Worm (Caenorhabditis elegans) whole organism, L4 larva: ENCODE results near the gene C39B10.1.

Experiments
- R02D3.7 ChIP-seq: fragments of 150-350 bp; sonication (generic microtip); optimal IDR thresholded peaks from 3 replicates; lab custom pipeline; 2014; ENCODE audit warnings: missing biosample characterization, missing genetic modification characterization
- Y105C5A.15 ChIP-seq: fragments of 200-800 bp; sonication (Bioruptor generic); IDR thresholded peaks from 2 replicates; pipeline ENCODE4 v1.3.6; 2022; ENCODE audit warnings: missing genetic modification characterization, missing compliant biosample characterization
- ZK337.2 ChIP-seq: fragments of 200-800 bp; sonication (Bioruptor generic); IDR thresholded peaks from 2 replicates; pipeline ENCODE4 v1.3.6; 2022; ENCODE audit warnings: missing genetic modification reagents, missing genetic modification characterization, missing compliant biosample characterization
- aha-1 ChIP-seq: fragments of 150-350 bp; peaks from one replicate; lab custom pipeline; 2014; ENCODE audit warnings: missing biosample characterization, missing genetic modification characterization
- ama-1 ChIP-seq: fragments of 150-350 bp; optimal IDR thresholded peaks from 2 replicates; lab custom pipeline; 2014; ENCODE audit warnings: inconsistent platforms, mixed read lengths
- ceh-32 ChIP-seq: sonication (generic microtip); optimal IDR thresholded peaks from 2 replicates; lab custom pipeline; 2016; ENCODE audit warnings: mild to moderate bottlenecking, missing genetic modification characterization, missing compliant biosample characterization; ENCODE audit not compliant: poor library complexity
- cey-2 ChIP-seq: sonication (generic microtip); optimal IDR thresholded peaks from 3 replicates; lab custom pipeline; 2017; ENCODE audit warnings: missing genetic modification characterization, mild to moderate bottlenecking, missing compliant biosample characterization, antibody characterized with exemption, borderline replicate concordance; ENCODE audit not compliant: insufficient read depth
- daf-19 ChIP-seq: fragments of 200-800 bp; sonication (Bioruptor generic); conservative IDR thresholded peaks from 2 replicates; pipeline ENCODE4 v1.3.6; 2022; ENCODE audit warnings: missing genetic modification characterization, missing compliant biosample characterization
- dve-1 ChIP-seq: sonication (generic microtip); optimal IDR thresholded peaks from 2 replicates; lab custom pipeline; 2017; ENCODE audit warnings: antibody characterized with exemption, mild to moderate bottlenecking, missing genetic modification characterization, missing compliant biosample characterization; ENCODE audit not compliant: insufficient read depth
- fkh-10 ChIP-seq: fragments of 150-350 bp; optimal IDR thresholded peaks from 2 replicates; lab custom pipeline; 2014; ENCODE audit warnings: missing biosample characterization, missing genetic modification reagents, missing genetic modification characterization
- hif-1 ChIP-seq, 2 experiments: sonication (generic microtip); optimal IDR thresholded peaks; 2 replicates each; lab custom pipeline; 2016 to 2017; ENCODE audit warnings: missing compliant biosample characterization in 2 of 2, missing genetic modification characterization in 2 of 2, missing genetic modification reagents in 2 of 2, missing genotype in 2 of 2, mild to moderate bottlenecking in 1 of 2
- lim-7 ChIP-seq: fragments of 200-800 bp; sonication (Bioruptor generic); IDR thresholded peaks from 2 replicates; pipeline ENCODE4 v1.3.6; 2022; ENCODE audit warnings: missing genetic modification characterization, missing compliant biosample characterization
- lin-15B ChIP-seq: fragments of 150-350 bp; sonication (generic microtip); optimal IDR thresholded peaks from 3 replicates; lab custom pipeline; 2014; ENCODE audit warnings: missing biosample characterization, missing genetic modification characterization
- lin-38 ChIP-seq: fragments of 200-800 bp; sonication (Bioruptor generic); IDR thresholded peaks from 2 replicates; pipeline ENCODE4 v1.3.6; 2022; ENCODE audit warnings: missing genetic modification reagents, missing genetic modification characterization, missing compliant biosample characterization
- lin-39 ChIP-seq: fragments of 150-350 bp; optimal IDR thresholded peaks from 2 replicates; lab custom pipeline; 2014; ENCODE audit warnings: missing biosample characterization, missing genetic modification reagents, missing genetic modification characterization
- lsy-2 ChIP-seq, 2 experiments: fragments of 150-350 bp in 1 of 2; sonication (generic microtip) in 1 of 2; optimal IDR thresholded peaks; 2 replicates each; lab custom pipeline; 2014 to 2017; ENCODE audit warnings: missing biosample characterization in 2 of 2, missing genetic modification characterization in 2 of 2
- madf-9 ChIP-seq: fragments of 200-800 bp; sonication (Bioruptor generic); conservative IDR thresholded peaks from 2 replicates; pipeline ENCODE4 v1.3.6; 2022; ENCODE audit warnings: missing genetic modification reagents, missing genetic modification characterization, missing compliant biosample characterization
- mxl-2 ChIP-seq: fragments of 200-800 bp; sonication (Bioruptor generic); conservative IDR thresholded peaks from 2 replicates; pipeline ENCODE4 v1.3.6; 2022; ENCODE audit warnings: missing genetic modification reagents, missing genetic modification characterization, missing compliant biosample characterization
- nhr-10 ChIP-seq: fragments of 150-350 bp; optimal IDR thresholded peaks from 2 replicates; lab custom pipeline; 2014; ENCODE audit warnings: missing biosample characterization, missing genetic modification characterization
- nhr-102 ChIP-seq: sonication (generic microtip); optimal IDR thresholded peaks from 2 replicates; lab custom pipeline; 2016; ENCODE audit warnings: mild to moderate bottlenecking, missing genetic modification characterization, moderate library complexity, missing compliant biosample characterization
- nhr-28 ChIP-seq: fragments of 150-350 bp; optimal IDR thresholded peaks from 2 replicates; lab custom pipeline; 2014; ENCODE audit warnings: missing biosample characterization, missing genetic modification characterization
- nhr-41 ChIP-seq: fragments of 200-800 bp; sonication (Bioruptor generic); IDR thresholded peaks from 2 replicates; pipeline ENCODE4 v1.3.6; 2022; ENCODE audit warnings: missing genetic modification reagents, missing genetic modification characterization, missing compliant biosample characterization
- nhr-48 ChIP-seq: sonication (generic microtip); optimal IDR thresholded peaks from 2 replicates; lab custom pipeline; 2016; ENCODE audit warnings: mild to moderate bottlenecking, missing genetic modification characterization, missing compliant biosample characterization
- nhr-6 ChIP-seq: fragments of 150-350 bp; optimal IDR thresholded peaks from 2 replicates; lab custom pipeline; 2014; ENCODE audit warnings: missing biosample characterization, missing genetic modification characterization
- pqm-1 ChIP-seq: sonication (generic microtip); optimal IDR thresholded peaks from 2 replicates; lab custom pipeline; 2017; ENCODE audit warnings: missing biosample characterization, missing genetic modification characterization
- rbr-2 ChIP-seq: sonication (generic microtip); optimal IDR thresholded peaks from 2 replicates; lab custom pipeline; 2016; ENCODE audit warnings: missing genotype, missing genetic modification characterization, missing compliant biosample characterization
- snpc-4 ChIP-seq: fragments of 150-350 bp; optimal IDR thresholded peaks from 2 replicates; lab custom pipeline; 2014; ENCODE audit warnings: missing biosample characterization, missing genetic modification characterization
- tag-97 ChIP-seq: fragments of 200-800 bp; sonication (Bioruptor generic); IDR thresholded peaks from 2 replicates; pipeline ENCODE4 v1.3.6; 2022; ENCODE audit warnings: missing genetic modification characterization, missing compliant biosample characterization
- tra-1 ChIP-seq: fragments of 200-800 bp; sonication (Bioruptor generic); IDR thresholded peaks from 2 replicates; pipeline ENCODE4 v1.3.6; 2022; ENCODE audit warnings: missing genetic modification reagents, missing genetic modification characterization, missing compliant biosample characterization
- unc-62 ChIP-seq, 3 experiments: fragments of 150-350 bp in 1 of 3; sonication (generic microtip); optimal IDR thresholded peaks in 2 of 3; peaks in 1 of 3; 1 replicate in 1 of 3; 2 replicates in 2 of 3; lab custom pipeline; 2014 to 2017; ENCODE audit warnings: missing biosample characterization in 3 of 3, missing genetic modification characterization in 3 of 3, missing genetic modification reagents in 3 of 3, missing genotype in 1 of 3
- ztf-7 ChIP-seq: fragments of 150-350 bp; optimal IDR thresholded peaks from 2 replicates; lab custom pipeline; 2014; ENCODE audit warnings: missing biosample characterization, missing genetic modification characterization

The C39B10.1 gene

DNA sequence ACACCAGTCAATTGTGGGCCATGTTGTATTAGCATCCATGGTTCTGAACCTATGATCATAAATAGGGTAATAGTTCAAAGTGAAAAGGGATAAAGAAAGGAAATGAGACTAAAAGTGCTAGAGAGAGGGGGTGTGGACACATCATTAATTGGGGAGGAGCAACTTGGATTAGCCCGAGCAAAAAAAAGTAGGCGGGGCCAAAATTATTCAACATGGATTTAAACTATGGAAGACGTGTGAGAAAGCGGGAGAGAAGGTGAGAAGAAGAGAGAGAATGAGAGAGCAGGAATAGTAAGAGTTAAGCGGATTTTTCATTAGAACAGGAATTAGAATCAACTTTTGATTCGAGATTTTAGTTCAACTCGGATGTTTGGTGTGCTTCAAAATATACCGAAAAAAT, at the start of gene C39B10.1:
Gene C39B10.1, minus strand, starts transcription at position 101 of the 400 bp plus-strand sequence.
- peak in 1 of 2 experiments; percentile 60 for TF ChIP-seq unc-62 (GFP tag; optimal IDR thresholded peaks at IDR 0.05 in 1 of 2; lab: Kevin White, UChicago)
- no peak for TF ChIP-seq unc-62 (tag; optimal IDR thresholded peaks at IDR 0.05; lab: Kevin White, UChicago)
- no peak for TF ChIP-seq nhr-102 (tag; lab: Kevin White, UChicago)
- no peak for TF ChIP-seq Y105C5A.15
- TF ChIP-seq lin-38 (GFP tag; lab: Robert Waterston, UW), result no peak
- TF ChIP-seq nhr-48 (tag; lab: Kevin White, UChicago), result no peak
- no peak for TF ChIP-seq ZK337.2 (GFP tag; lab: Robert Waterston, UW)
- TF ChIP-seq nhr-28 (tag; lab: Kevin White, UChicago), result no peak

- no peak for TF ChIP-seq nhr-41 (GFP tag; lab: Robert Waterston, UW)
- no peak for TF ChIP-seq daf-19 (GFP tag; lab: Robert Waterston, UW)
- TF ChIP-seq unc-62 (GFP tag; optimal IDR thresholded peaks at IDR 0.05 in 1 of 2; lab: Kevin White, UChicago), result peak in 1 of 2 experiments; percentile 70
- no peak for TF ChIP-seq unc-62 (tag; optimal IDR thresholded peaks at IDR 0.05; lab: Kevin White, UChicago)
- no peak for TF ChIP-seq ceh-32 (tag; lab: Kevin White, UChicago)
- TF ChIP-seq dve-1 (tag; lab: Kevin White, UChicago), result no peak
- TF ChIP-seq lin-15B (tag; lab: Kevin White, UChicago), result no peak
- no peak for TF ChIP-seq lin-39 (tag; lab: Kevin White, UChicago)
- no peak for TF ChIP-seq madf-9
These were observed 44.5 kb upstream of the C39B10.1 start for ce11 chrX:10507971-10508370.

DNA sequence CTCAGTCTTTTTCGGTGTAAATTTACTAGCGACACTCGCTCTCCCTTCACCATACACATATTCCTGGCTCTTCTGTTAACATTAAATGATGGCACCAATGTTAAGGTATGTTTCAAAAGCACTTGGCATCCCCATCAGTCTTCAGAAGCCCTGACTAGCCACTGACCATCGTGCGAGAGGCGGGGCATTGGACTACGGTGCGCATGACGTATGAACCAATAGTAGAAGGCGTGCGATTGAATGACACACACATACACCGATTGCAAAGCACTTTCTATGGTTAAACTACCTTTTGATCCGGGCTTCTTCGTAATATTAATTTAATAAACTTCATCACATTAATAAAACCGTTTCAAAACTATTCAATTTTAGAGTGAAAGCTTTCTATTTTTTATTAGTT, 41.8 kb upstream of the C39B10.1 start:
- no peak for TF ChIP-seq ama-1 (lab: Kevin White, UChicago)
- TF ChIP-seq pqm-1, result no peak
- TF ChIP-seq nhr-10 (tag; lab: Kevin White, UChicago), result no peak
- no peak for TF ChIP-seq lsy-2 (tag; optimal IDR thresholded peaks at IDR 0.05; lab: Kevin White, UChicago)
- no peak for TF ChIP-seq lin-39 (tag; lab: Kevin White, UChicago)
- TF ChIP-seq nhr-6 (tag; lab: Kevin White, UChicago), result no peak
- TF ChIP-seq, all 104 proteins: peak for 0

DNA sequence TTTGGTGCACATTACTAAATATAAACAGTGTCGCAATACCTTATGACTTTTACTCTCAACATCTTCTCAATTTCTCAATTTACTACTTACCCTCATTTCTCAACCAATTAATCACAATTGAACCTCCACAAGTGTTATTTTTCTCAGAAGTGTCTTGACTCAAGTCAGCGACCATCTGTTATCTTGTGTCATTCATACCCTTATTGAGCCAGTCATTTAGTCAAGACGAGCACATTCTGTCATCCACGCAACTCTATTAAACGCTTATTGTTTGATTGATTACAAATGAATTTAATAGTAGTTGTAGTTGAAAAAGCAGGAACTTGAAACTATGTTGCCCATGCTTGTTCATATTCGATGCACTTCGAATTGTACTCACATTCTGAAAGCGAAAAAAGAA, 40.0 kb upstream of the C39B10.1 start:
- TF ChIP-seq hif-1 (tag; optimal IDR thresholded peaks at IDR 0.05; lab: Kevin White, UChicago) (no peak), daf-19 (GFP tag; lab: Robert Waterston, UW) (no peak), cey-2 (tag; lab: Kevin White, UChicago) (no peak), tra-1 (GFP tag; lab: Robert Waterston, UW) (no peak), nhr-6 (tag; lab: Kevin White, UChicago) (no peak), snpc-4 (no peak), lin-38 (GFP tag; lab: Robert Waterston, UW) (no peak), mxl-2 (GFP tag; lab: Robert Waterston, UW) (no peak), fkh-10 (GFP tag; lab: Kevin White, UChicago) (no peak), rbr-2 (no peak), aha-1 (tag; lab: Kevin White, UChicago) (no peak), tag-97 (GFP tag; lab: Robert Waterston, UW) (no peak), R02D3.7 (tag; lab: Kevin White, UChicago) (no peak)

DNA sequence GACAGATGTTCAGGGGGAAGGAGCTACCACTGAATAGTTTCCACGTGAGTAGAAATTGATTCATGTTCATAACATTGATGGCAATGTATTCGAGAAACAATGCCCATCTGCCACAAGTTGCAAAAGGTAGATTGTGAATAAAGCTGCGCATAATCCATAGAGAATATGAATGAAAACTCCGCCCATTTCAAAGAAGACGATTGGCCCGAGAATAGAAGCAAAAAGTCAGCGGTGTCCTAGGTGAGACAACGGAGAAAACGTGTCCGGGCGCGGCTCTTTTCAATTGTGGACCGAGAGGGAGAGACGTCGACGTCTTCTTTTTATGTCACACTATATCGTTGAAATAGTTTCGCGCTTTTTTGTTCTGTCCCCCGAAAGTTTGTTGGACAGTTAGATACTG, 36.1 kb upstream of the C39B10.1 start, which contains the start of gene vab-3:
Gene vab-3, plus strand, starts transcription at position 301 of the 400 bp plus-strand sequence.
- TF ChIP-seq ztf-7, result no peak
- no peak for TF ChIP-seq lim-7 (GFP tag; lab: Robert Waterston, UW)
